Worm (Caenorhabditis elegans) whole organism, L3 larva: ENCODE measurements around the gene Y44A6D.7.

Source experiments
- R02D3.7 ChIP-seq: fragments of 150-350 bp; optimal IDR thresholded peaks from 2 replicates; lab custom pipeline; 2014; ENCODE audit warnings: missing biosample characterization, missing genetic modification characterization
- ama-1 ChIP-seq: fragments of 150-350 bp; optimal IDR thresholded peaks from 2 replicates; lab custom pipeline; 2018
- ceh-9 ChIP-seq: sonication (generic microtip); optimal IDR thresholded peaks from 2 replicates; lab custom pipeline; 2018; ENCODE audit warnings: missing biosample characterization, missing genetic modification characterization
- egl-27 ChIP-seq: sonication (generic microtip); optimal IDR thresholded peaks from 4 replicates; lab custom pipeline; 2017; ENCODE audit warnings: missing biosample characterization, missing genetic modification reagents, missing genetic modification characterization
- jun-1 ChIP-seq: fragments of 150-350 bp; optimal IDR thresholded peaks from 2 replicates; lab custom pipeline; 2014; ENCODE audit warnings: missing biosample characterization, missing genetic modification reagents, missing genetic modification characterization
- lin-39 ChIP-seq: fragments of 150-350 bp; optimal IDR thresholded peaks from 2 replicates; lab custom pipeline; 2018; ENCODE audit warnings: missing biosample characterization, missing genetic modification reagents, missing genetic modification characterization
- mdl-1 ChIP-seq: fragments of 150-350 bp; optimal IDR thresholded peaks from 2 replicates; lab custom pipeline; 2014; ENCODE audit warnings: missing biosample characterization, missing genetic modification characterization
- nhr-25 ChIP-seq: sonication (generic microtip); optimal IDR thresholded peaks from 2 replicates; lab custom pipeline; 2017; ENCODE audit warnings: missing biosample characterization, missing genetic modification characterization
- nhr-76 ChIP-seq: fragments of 150-350 bp; sonication (generic microtip); optimal IDR thresholded peaks from 5 replicates; lab custom pipeline; 2014; ENCODE audit warnings: missing biosample characterization, missing genetic modification characterization
- pqm-1 ChIP-seq: fragments of 150-350 bp; optimal IDR thresholded peaks from 2 replicates; lab custom pipeline; 2017; ENCODE audit warnings: missing biosample characterization, missing genetic modification characterization, inconsistent platforms
- snpc-4 ChIP-seq: fragments of 150-350 bp; optimal IDR thresholded peaks from 2 replicates; lab custom pipeline; 2014; ENCODE audit warnings: missing biosample characterization, missing genetic modification characterization

DNA sequence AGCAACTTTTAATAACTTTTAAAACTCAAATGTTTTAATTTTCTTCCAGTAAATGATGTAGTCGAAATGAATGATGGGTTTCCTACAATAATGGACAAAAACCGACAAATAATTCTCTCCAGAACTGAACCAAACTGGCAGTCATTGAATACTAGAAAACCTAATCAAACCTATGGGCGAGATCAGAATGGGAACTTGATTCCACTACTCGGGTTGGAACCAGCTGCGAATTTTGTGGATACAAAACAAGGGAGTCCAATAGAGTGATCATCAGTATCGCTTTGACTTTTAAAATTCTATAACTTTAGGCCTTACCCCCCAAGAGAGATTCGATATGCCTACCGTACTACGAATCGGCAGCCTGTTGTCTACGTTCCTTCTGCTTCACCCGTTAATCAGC, 12.1 kb downstream of the Y44A6D.7 start:
- TF ChIP-seq jun-1: no peak
- no peak for TF ChIP-seq nhr-76 (tag; lab: Kevin White, UChicago)
- no peak for TF ChIP-seq pqm-1 (tag; lab: Kevin White, UChicago)
- TF ChIP-seq snpc-4 (tag; lab: Kevin White, UChicago): no peak
- TF ChIP-seq mdl-1: no peak
- no peak for TF ChIP-seq lin-39 (tag; lab: Kevin White, UChicago)
- TF ChIP-seq nhr-25 (tag; lab: Kevin White, UChicago): no peak
- TF ChIP-seq egl-27 (tag; lab: Kevin White, UChicago): no peak
- no peak for TF ChIP-seq ceh-9 (tag; lab: Kevin White, UChicago)
- TF ChIP-seq R02D3.7 (tag; lab: Kevin White, UChicago): no peak
- no peak for TF ChIP-seq ama-1 (lab: Kevin White, UChicago)
